Fruit fly (Drosophila melanogaster) whole organism, embryonic: Measurements from ENCODE around the gene CG3342.
A peak's percentile ranks its signal among the peaks of the same experiment; 100 is the strongest.

Experiments
- Atf6 ChIP-seq: fragments of 200-800 bp; sonication (Bioruptor generic); IDR thresholded peaks from 2 replicates; pipeline ENCODE4 v1.3.6; 2022; ENCODE audit warnings: missing biosample characterization, missing genetic modification characterization
- BEAF-32 ChIP-seq: fragments of 200-800 bp; sonication (Bioruptor generic); optimal IDR thresholded peaks from 3 replicates; lab custom pipeline; 2017; ENCODE audit warnings: missing biosample characterization, missing genetic modification characterization, mild to moderate bottlenecking, moderate library complexity, missing genetic modification reagents
- CG10366 ChIP-seq: fragments of 200-800 bp; sonication (Bioruptor generic); IDR thresholded peaks from 2 replicates; pipeline ENCODE4 v1.3.6; 2022; ENCODE audit warnings: missing biosample characterization, missing genetic modification characterization
- CG13123 ChIP-seq: fragments of 200-800 bp; sonication (Bioruptor generic); optimal IDR thresholded peaks from 2 replicates; lab custom pipeline; 2016; ENCODE audit warnings: missing biosample characterization, missing genetic modification characterization
- CG14710 ChIP-seq: fragments of 200-800 bp; sonication (Bioruptor generic); optimal IDR thresholded peaks from 3 replicates; lab custom pipeline; 2019; ENCODE audit warnings: missing biosample characterization, mild to moderate bottlenecking, missing genetic modification characterization, moderate library complexity
- CG15514 ChIP-seq: fragments of 200-800 bp; sonication (Bioruptor generic); optimal IDR thresholded peaks from 3 replicates; lab custom pipeline; 2017; ENCODE audit warnings: missing biosample characterization, missing genetic modification characterization, mild to moderate bottlenecking, moderate library complexity, missing genetic modification reagents
- CG17829 ChIP-seq: fragments of 200-800 bp; optimal IDR thresholded peaks from 2 replicates; lab custom pipeline; 2019; ENCODE audit warnings: missing biosample characterization, mild to moderate bottlenecking, missing genetic modification characterization, moderate library complexity
- CG18599 ChIP-seq: fragments of 200-800 bp; sonication (Bioruptor generic); optimal IDR thresholded peaks from 3 replicates; lab custom pipeline; 2017; ENCODE audit warnings: missing biosample characterization, missing genetic modification characterization, mild to moderate bottlenecking, moderate library complexity, missing genetic modification reagents
- CG18619 ChIP-seq: fragments of 200-800 bp; sonication (Bioruptor generic); optimal IDR thresholded peaks from 3 replicates; lab custom pipeline; 2017; ENCODE audit warnings: missing biosample characterization, mild to moderate bottlenecking, missing genetic modification characterization
- CG2889 ChIP-seq: fragments of 200-800 bp; sonication (Bioruptor generic); IDR thresholded peaks from 3 replicates; pipeline ENCODE4 v1.3.6; 2022; ENCODE audit warnings: missing biosample characterization, missing genetic modification characterization
- CG32772 ChIP-seq: fragments of 200-800 bp; sonication (Bioruptor generic); IDR thresholded peaks from 2 replicates; pipeline ENCODE4 v1.3.6; 2022; ENCODE audit warnings: missing biosample characterization, missing genetic modification characterization
- CG3838 ChIP-seq: fragments of 200-800 bp; sonication (Bioruptor generic); optimal IDR thresholded peaks from 3 replicates; lab custom pipeline; 2016; ENCODE audit warnings: missing biosample characterization, missing genetic modification characterization
- CG3995 ChIP-seq: fragments of 200-800 bp; sonication (Bioruptor generic); optimal IDR thresholded peaks from 3 replicates; lab custom pipeline; 2016; ENCODE audit warnings: missing biosample characterization, missing genetic modification characterization
- CG4282 ChIP-seq: fragments of 200-800 bp; sonication (Bioruptor generic); optimal IDR thresholded peaks from 2 replicates; lab custom pipeline; 2016; ENCODE audit warnings: missing biosample characterization, missing genetic modification characterization
- CG4617 ChIP-seq: fragments of 200-800 bp; sonication (Bioruptor generic); optimal IDR thresholded peaks from 3 replicates; lab custom pipeline; 2016; ENCODE audit warnings: missing biosample characterization, missing genetic modification characterization, borderline replicate concordance
- CG4854 ChIP-seq: fragments of 200-800 bp; sonication (Bioruptor generic); optimal IDR thresholded peaks from 2 replicates; lab custom pipeline; 2016; ENCODE audit warnings: missing biosample characterization, missing genetic modification characterization, inconsistent platforms
- CG8089 ChIP-seq: fragments of 200-800 bp; sonication (Bioruptor generic); optimal IDR thresholded peaks from 3 replicates; lab custom pipeline; 2016; ENCODE audit warnings: missing biosample characterization, missing genetic modification characterization
- CG9932 ChIP-seq: fragments of 200-800 bp; sonication (Bioruptor generic); IDR thresholded peaks from 2 replicates; pipeline ENCODE4 v1.3.6; 2022; ENCODE audit warnings: missing biosample characterization, missing genetic modification characterization
- D ChIP-seq, 2 experiments: fragments of 200-800 bp in 1 of 2; fragments of >200 bp in 1 of 2; sonication (Bioruptor generic) in 1 of 2; optimal IDR thresholded peaks; 2 replicates in 1 of 2; 3 replicates in 1 of 2; lab custom pipeline; 2017; ENCODE audit warnings: mild to moderate bottlenecking in 1 of 2, missing biosample characterization in 1 of 2, missing genetic modification characterization in 1 of 2, missing genetic modification reagents in 1 of 2
- Dp ChIP-seq: fragments of 200-800 bp; sonication (Bioruptor generic); optimal IDR thresholded peaks from 2 replicates; lab custom pipeline; 2018; ENCODE audit warnings: missing biosample characterization, mild to moderate bottlenecking, missing genetic modification characterization, moderate library complexity
- HLH4C ChIP-seq: fragments of 200-800 bp; sonication (Bioruptor generic); IDR thresholded peaks from 3 replicates; pipeline ENCODE4 v1.3.6; 2022; ENCODE audit warnings: missing biosample characterization, missing genetic modification characterization; ENCODE audit not compliant: partially characterized antibody
- HmgZ ChIP-seq: fragments of 200-800 bp; sonication (Bioruptor generic); optimal IDR thresholded peaks from 2 replicates; lab custom pipeline; 2018; ENCODE audit warnings: missing biosample characterization, mild to moderate bottlenecking, missing genetic modification characterization
- Hr78 ChIP-seq, 2 experiments: fragments of 200-800 bp in 1 of 2; fragments of >200 bp in 1 of 2; sonication (Bioruptor generic) in 1 of 2; optimal IDR thresholded peaks; 2 replicates each; lab custom pipeline; 2017 to 2019; ENCODE audit warnings: missing biosample characterization in 2 of 2, missing genetic modification characterization in 2 of 2, mild to moderate bottlenecking in 1 of 2, moderate library complexity in 1 of 2
- Jarid2 ChIP-seq: fragments of 200-800 bp; sonication (Bioruptor generic); optimal IDR thresholded peaks from 3 replicates; lab custom pipeline; 2017; ENCODE audit warnings: mild to moderate bottlenecking, missing biosample characterization, missing genetic modification reagents, missing genetic modification characterization
- Lhr ChIP-seq: fragments of 200-800 bp; sonication (Bioruptor generic); optimal IDR thresholded peaks from 3 replicates; lab custom pipeline; 2017; ENCODE audit warnings: mild to moderate bottlenecking, missing biosample characterization, missing genetic modification reagents, missing genetic modification characterization
- Oli ChIP-seq: fragments of 200-800 bp; sonication (Bioruptor generic); optimal IDR thresholded peaks from 2 replicates; lab custom pipeline; 2018; ENCODE audit warnings: missing biosample characterization, mild to moderate bottlenecking, missing genetic modification characterization, moderate library complexity
- Pdp1 ChIP-seq, 2 experiments: fragments of 200-800 bp; sonication (Bioruptor generic); optimal IDR thresholded peaks; 3 replicates each; lab custom pipeline; 2016; ENCODE audit warnings: missing biosample characterization in 2 of 2, missing genetic modification characterization in 2 of 2, mild to moderate bottlenecking in 1 of 2, moderate library complexity in 1 of 2
- Ptx1 ChIP-seq: fragments of 200-800 bp; sonication (Bioruptor generic); IDR thresholded peaks from 2 replicates; pipeline ENCODE4 v1.3.6; 2022; ENCODE audit warnings: missing biosample characterization, missing genetic modification characterization
- Rfx ChIP-seq: fragments of 200-800 bp; sonication (Bioruptor generic); IDR thresholded peaks from 2 replicates; pipeline ENCODE4 v1.3.6; 2022; ENCODE audit warnings: missing biosample characterization, missing genetic modification characterization
- Rx ChIP-seq: fragments of 200-800 bp; sonication (Bioruptor generic); IDR thresholded peaks from 2 replicates; pipeline ENCODE4 v1.3.6; 2022; ENCODE audit warnings: missing biosample characterization, missing genetic modification characterization
- Sin3A ChIP-seq: fragments of >200 bp; optimal IDR thresholded peaks from 2 replicates; lab custom pipeline; 2018
- Sox100B ChIP-seq: fragments of 200-800 bp; sonication (Bioruptor generic); optimal IDR thresholded peaks from 3 replicates; lab custom pipeline; 2018; ENCODE audit warnings: missing biosample characterization, mild to moderate bottlenecking, missing genetic modification characterization
- Ssrp ChIP-seq: fragments of 200-800 bp; sonication (Bioruptor generic); optimal IDR thresholded peaks from 2 replicates; lab custom pipeline; 2018; ENCODE audit warnings: missing biosample characterization, mild to moderate bottlenecking, missing genetic modification characterization, moderate library complexity
- Stat92E ChIP-seq, 3 experiments: fragments of >200 bp in 2 of 3; fragments of 200-800 bp in 1 of 3; sonication (Bioruptor generic) in 1 of 3; optimal IDR thresholded peaks; 2 replicates each; lab custom pipeline; 2017 to 2019; ENCODE audit warnings: missing biosample characterization in 3 of 3, missing genetic modification characterization in 3 of 3, mild to moderate bottlenecking in 1 of 3, moderate library complexity in 1 of 3
- cwo ChIP-seq: fragments of 200-800 bp; sonication (Bioruptor generic); optimal IDR thresholded peaks from 3 replicates; lab custom pipeline; 2017; ENCODE audit warnings: missing biosample characterization, missing genetic modification characterization, mild to moderate bottlenecking, moderate library complexity, missing genetic modification reagents
- emc ChIP-seq: fragments of 200-800 bp; sonication (Bioruptor generic); optimal IDR thresholded peaks from 2 replicates; lab custom pipeline; 2016; ENCODE audit warnings: missing biosample characterization, missing genetic modification characterization
- exex ChIP-seq: fragments of 200-800 bp; sonication (Bioruptor generic); optimal IDR thresholded peaks from 4 replicates; lab custom pipeline; 2018; ENCODE audit warnings: missing biosample characterization, mild to moderate bottlenecking, missing genetic modification characterization, moderate library complexity
- h ChIP-seq: fragments of >200 bp; optimal IDR thresholded peaks from 2 replicates; lab custom pipeline; 2017
- ken ChIP-seq: fragments of 200-800 bp; sonication (Bioruptor generic); IDR thresholded peaks from 3 replicates; pipeline ENCODE4 v1.3.6; 2022; ENCODE audit warnings: missing biosample characterization, missing genetic modification characterization
- oc ChIP-seq: fragments of 200-800 bp; sonication (Bioruptor generic); optimal IDR thresholded peaks from 2 replicates; lab custom pipeline; 2018; ENCODE audit warnings: missing biosample characterization, mild to moderate bottlenecking, missing genetic modification characterization, moderate library complexity
- pho ChIP-seq: fragments of 200-800 bp; sonication (Bioruptor generic); optimal IDR thresholded peaks from 2 replicates; lab custom pipeline; 2016; ENCODE audit warnings: missing biosample characterization, missing genetic modification characterization
- sim ChIP-seq: fragments of 200-800 bp; sonication (Bioruptor generic); IDR thresholded peaks from 2 replicates; pipeline ENCODE4 v1.3.6; 2022; ENCODE audit warnings: missing biosample characterization, missing genetic modification characterization
- sima ChIP-seq: fragments of 200-800 bp; sonication (Bioruptor generic); optimal IDR thresholded peaks from 2 replicates; lab custom pipeline; 2016; ENCODE audit warnings: missing biosample characterization, missing genetic modification characterization
- stc ChIP-seq: fragments of 200-800 bp; sonication (Bioruptor generic); IDR thresholded peaks from 2 replicates; pipeline ENCODE4 v1.3.6; 2022; ENCODE audit warnings: missing biosample characterization, missing genetic modification characterization
- sug ChIP-seq: fragments of 200-800 bp; optimal IDR thresholded peaks from 2 replicates; lab custom pipeline; 2019; ENCODE audit warnings: missing biosample characterization, mild to moderate bottlenecking, missing genetic modification characterization, moderate library complexity
- ttk ChIP-seq: fragments of 200-800 bp; sonication (Bioruptor generic); IDR thresholded peaks from 2 replicates; pipeline ENCODE4 v2.1.2; 2022; ENCODE audit warnings: missing biosample characterization, missing genetic modification characterization
- zen2 ChIP-seq: fragments of 200-800 bp; sonication (Bioruptor generic); IDR thresholded peaks from 3 replicates; pipeline ENCODE4 v1.3.6; 2022; ENCODE audit warnings: missing biosample characterization, missing genetic modification characterization; ENCODE audit not compliant: partially characterized antibody
- zfh1 ChIP-seq: fragments of 200-800 bp; sonication (Bioruptor generic); IDR thresholded peaks from 3 replicates; pipeline ENCODE4 v1.3.6; 2022; ENCODE audit warnings: missing biosample characterization, missing genetic modification characterization
- zfh2 ChIP-seq: fragments of 200-800 bp; sonication (Bioruptor generic); optimal IDR thresholded peaks from 2 replicates; lab custom pipeline; 2016; ENCODE audit warnings: missing biosample characterization, missing genetic modification characterization

Gene CG3342

dm6 chrX:6524217-6524616, 3.5 kb downstream of the CG3342 start, which contains the start of the genes CG42340 and CG3918 (continued):
- TF ChIP-seq zfh2 (GFP tag; lab: Kevin White, UChicago) (peak; percentile 38), Pdp1 (GFP tag; optimal IDR thresholded peaks at IDR 0.05; lab: Kevin White, UChicago) (peak in 1 of 2 experiments; percentile 67), CG15514 (peak; percentile 78), Ptx1 (GFP tag; lab: Robert Waterston, UW) (0 out of 2 replicates have a peak, but pooled peaks have one; percentile 8), pho (GFP tag; lab: Kevin White, UChicago) (peak; percentile 28), Stat92E (GFP tag; optimal IDR thresholded peaks at IDR 0.05; lab: Kevin White, UChicago) (peak in 1 of 3 experiments; percentile 25), CG14710 (tag; lab: Kevin White, UChicago) (peak; percentile 100), cwo (no peak), CG9932 (GFP tag; lab: Robert Waterston, UW) (peak; percentile 53), ttk (GFP tag; lab: Robert Waterston, UW) (no peak), exex (peak; percentile 44), Rx (GFP tag; lab: Robert Waterston, UW) (no peak), Atf6 (GFP tag; lab: Robert Waterston, UW) (no peak), zen2 (no peak), Dp (GFP tag; lab: Kevin White, UChicago) (peak; percentile 88), HLH4C (no peak; the same call in 2 of the 3 replicates), Ssrp (tag; lab: Kevin White, UChicago) (no peak), CG3995 (GFP tag; lab: Kevin White, UChicago) (peak; percentile 28), Hr78 (GFP tag; optimal IDR thresholded peaks at IDR 0.05; lab: Kevin White, UChicago) (no peak), ken (GFP tag; lab: Robert Waterston, UW) (0 out of 3 replicates have a peak, but pooled peaks have one; percentile 9), CG10366 (no peak), CG8089 (GFP tag; lab: Kevin White, UChicago) (no peak), D (optimal IDR thresholded peaks at IDR 0.05; lab: Kevin White, UChicago) (no peak), D (GFP tag; optimal IDR thresholded peaks at IDR 0.05; lab: Kevin White, UChicago) (no peak), CG4282 (peak; percentile 28), Sin3A (peak; percentile 71), HmgZ (tag; lab: Kevin White, UChicago) (peak; percentile 83), sug (tag; lab: Kevin White, UChicago) (peak; percentile 54), CG13123 (GFP tag; lab: Kevin White, UChicago) (no peak), Rfx (GFP tag; lab: Robert Waterston, UW) (peak; percentile 60), Oli (tag; lab: Kevin White, UChicago) (no peak), sima (GFP tag; lab: Kevin White, UChicago) (no peak), CG3838 (no peak), Jarid2 (peak; percentile 83), Lhr (GFP tag; lab: Kevin White, UChicago) (peak; percentile 100), CG17829 (peak; percentile 41), Sox100B (GFP tag; lab: Kevin White, UChicago) (no peak), CG4617 (GFP tag; lab: Kevin White, UChicago) (peak; percentile 93), BEAF-32 (GFP tag; lab: Kevin White, UChicago) (peak; percentile 65), CG4854 (GFP tag; lab: Kevin White, UChicago) (no peak), stc (GFP tag; lab: Robert Waterston, UW) (peak; percentile 15; the same call in 1 of the 2 replicates), CG18619 (GFP tag; lab: Kevin White, UChicago) (peak; percentile 6), emc (GFP tag; lab: Kevin White, UChicago) (no peak), CG18599 (GFP tag; lab: Kevin White, UChicago) (peak; percentile 27), CG32772 (no peak), sim (GFP tag; lab: Robert Waterston, UW) (no peak), CG2889 (GFP tag; lab: Robert Waterston, UW) (no peak), oc (tag; lab: Kevin White, UChicago) (peak; percentile 40), h (lab: Kevin White, UChicago) (no peak), zfh1 (GFP tag; lab: Robert Waterston, UW) (peak; percentile 45; the same call in 1 of the 3 replicates)
